Worm (Caenorhabditis elegans): ENCODE measurements around the gene ZC449.5.

DNA sequence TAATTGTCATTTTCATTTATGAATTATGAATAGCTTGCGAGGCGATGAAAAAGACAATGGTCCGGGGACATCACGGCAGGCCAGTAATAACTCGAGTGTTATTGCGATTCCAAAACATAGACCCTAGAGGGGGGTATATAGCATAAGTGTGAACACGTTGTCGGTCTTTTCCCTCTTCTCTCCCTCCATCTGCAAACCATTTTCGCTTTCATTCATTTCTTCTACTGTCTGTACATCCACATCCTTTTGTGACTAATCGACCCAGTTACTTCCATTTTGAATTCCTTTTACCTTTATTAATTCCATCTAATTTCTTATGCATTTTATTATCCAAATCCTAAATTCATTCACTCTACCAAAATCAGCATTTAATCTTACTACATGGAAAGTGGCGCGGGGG, 33.5 kb upstream of the ZC449.5 start:
- no peak for TF ChIP-seq ama-1 (optimal IDR thresholded peaks at IDR 0.05)
- TF ChIP-seq aly-1 (tag; optimal IDR thresholded peaks at IDR 0.05), result no peak
- no peak for TF ChIP-seq scrt-1 (GFP tag; IDR thresholded peaks at IDR 0.05)
